Fruit fly (Drosophila melanogaster) whole organism, embryonic: ENCODE results near the gene c12.1.
A peak's percentile ranks its signal among the peaks of the same experiment; 100 is the strongest.

Experiments
- Adf1 ChIP-seq: fragments of 200-800 bp; sonication (Bioruptor generic); IDR thresholded peaks from 2 replicates; pipeline ENCODE4 v1.3.6; 2022; ENCODE audit warnings: missing biosample characterization, missing genetic modification characterization
- Bdp1 ChIP-seq: fragments of 200-800 bp; sonication (Bioruptor generic); optimal IDR thresholded peaks from 3 replicates; lab custom pipeline; 2016; ENCODE audit warnings: missing biosample characterization, missing genetic modification characterization
- CG1024 ChIP-seq: fragments of 200-800 bp; sonication (Bioruptor generic); IDR thresholded peaks from 2 replicates; pipeline ENCODE4 v1.3.6; 2022; ENCODE audit warnings: missing biosample characterization, missing genetic modification characterization
- CG10267 ChIP-seq: fragments of 200-800 bp; sonication (Bioruptor generic); optimal IDR thresholded peaks from 2 replicates; lab custom pipeline; 2018; ENCODE audit warnings: missing biosample characterization, mild to moderate bottlenecking, missing genetic modification characterization, moderate library complexity
- CG11695 ChIP-seq: fragments of 200-800 bp; sonication (Bioruptor generic); IDR thresholded peaks from 3 replicates; pipeline ENCODE4 v1.3.6; 2022; ENCODE audit warnings: missing biosample characterization, missing genetic modification characterization
- CG11723 ChIP-seq: fragments of 200-800 bp; sonication (Bioruptor generic); optimal IDR thresholded peaks from 2 replicates; lab custom pipeline; 2017; ENCODE audit warnings: missing biosample characterization, mild to moderate bottlenecking, missing genetic modification characterization
- CG1233 ChIP-seq: fragments of 200-800 bp; sonication (Bioruptor generic); optimal IDR thresholded peaks from 4 replicates; lab custom pipeline; 2018; ENCODE audit warnings: missing biosample characterization, mild to moderate bottlenecking, missing genetic modification characterization
- CG13287 ChIP-seq: fragments of 200-800 bp; sonication (Bioruptor generic); IDR thresholded peaks from 2 replicates; pipeline ENCODE4 v1.3.6; 2022; ENCODE audit warnings: missing biosample characterization, missing genetic modification characterization; ENCODE audit not compliant: partially characterized antibody
- CG14710 ChIP-seq: fragments of 200-800 bp; sonication (Bioruptor generic); optimal IDR thresholded peaks from 3 replicates; lab custom pipeline; 2019; ENCODE audit warnings: missing biosample characterization, mild to moderate bottlenecking, missing genetic modification characterization, moderate library complexity
- CG2116 ChIP-seq: fragments of 200-800 bp; sonication (Bioruptor generic); optimal IDR thresholded peaks from 3 replicates; lab custom pipeline; 2018; ENCODE audit warnings: missing biosample characterization, mild to moderate bottlenecking, missing genetic modification characterization
- CG2199 ChIP-seq: fragments of 200-800 bp; sonication (Bioruptor generic); IDR thresholded peaks from 3 replicates; pipeline ENCODE4 v1.3.6; 2022; ENCODE audit warnings: missing biosample characterization, missing genetic modification characterization
- CG30403 ChIP-seq: fragments of 200-800 bp; sonication (Bioruptor generic); optimal IDR thresholded peaks from 3 replicates; lab custom pipeline; 2016; ENCODE audit warnings: missing biosample characterization, missing genetic modification characterization
- CG4617 ChIP-seq: fragments of 200-800 bp; sonication (Bioruptor generic); optimal IDR thresholded peaks from 3 replicates; lab custom pipeline; 2016; ENCODE audit warnings: missing biosample characterization, missing genetic modification characterization, borderline replicate concordance
- CG8290 ChIP-seq, 3 experiments: fragments of 200-800 bp; sonication (Bioruptor generic); optimal IDR thresholded peaks; 2 replicates each; lab custom pipeline; 2016 to 2019; ENCODE audit warnings: missing biosample characterization in 3 of 3, missing genetic modification characterization in 3 of 3, mild to moderate bottlenecking in 2 of 3, moderate library complexity in 1 of 3
- CG8359 ChIP-seq: fragments of 200-800 bp; sonication (Bioruptor generic); optimal IDR thresholded peaks from 2 replicates; lab custom pipeline; 2017; ENCODE audit warnings: missing biosample characterization, mild to moderate bottlenecking, missing genetic modification characterization, borderline replicate concordance
- Chrac-16 ChIP-seq: fragments of 200-800 bp; sonication (Bioruptor generic); optimal IDR thresholded peaks from 3 replicates; lab custom pipeline; 2016; ENCODE audit warnings: missing biosample characterization, missing genetic modification characterization
- CoRest ChIP-seq: fragments of 200-800 bp; sonication (Bioruptor generic); optimal IDR thresholded peaks from 3 replicates; lab custom pipeline; 2018; ENCODE audit warnings: missing biosample characterization, mild to moderate bottlenecking, missing genetic modification characterization, moderate library complexity
- Dfd ChIP-seq, 2 experiments: fragments of >200 bp; optimal IDR thresholded peaks; 2 replicates each; lab custom pipeline; 2017; ENCODE audit warnings: missing biosample characterization in 2 of 2, missing genetic modification characterization in 2 of 2
- Dp ChIP-seq: fragments of 200-800 bp; sonication (Bioruptor generic); optimal IDR thresholded peaks from 2 replicates; lab custom pipeline; 2018; ENCODE audit warnings: missing biosample characterization, mild to moderate bottlenecking, missing genetic modification characterization, moderate library complexity
- Dref ChIP-seq: fragments of 200-800 bp; sonication (Bioruptor generic); IDR thresholded peaks from 2 replicates; pipeline ENCODE4 v1.3.6; 2022; ENCODE audit warnings: missing biosample characterization, missing genetic modification characterization
- Elba2 ChIP-seq: fragments of 200-800 bp; sonication (Bioruptor generic); optimal IDR thresholded peaks from 3 replicates; lab custom pipeline; 2016; ENCODE audit warnings: missing biosample characterization, missing genetic modification characterization
- Fer1 ChIP-seq: fragments of 200-800 bp; sonication (Bioruptor generic); optimal IDR thresholded peaks from 2 replicates; lab custom pipeline; 2017; ENCODE audit warnings: missing biosample characterization, mild to moderate bottlenecking, missing genetic modification characterization
- HLH4C ChIP-seq: fragments of 200-800 bp; sonication (Bioruptor generic); IDR thresholded peaks from 3 replicates; pipeline ENCODE4 v1.3.6; 2022; ENCODE audit warnings: missing biosample characterization, missing genetic modification characterization; ENCODE audit not compliant: partially characterized antibody
- MESR4 ChIP-seq: fragments of 200-800 bp; sonication (Bioruptor generic); optimal IDR thresholded peaks from 2 replicates; lab custom pipeline; 2018; ENCODE audit warnings: missing biosample characterization, mild to moderate bottlenecking, missing genetic modification characterization, moderate library complexity
- Myb ChIP-seq: fragments of 200-800 bp; sonication (Bioruptor generic); optimal IDR thresholded peaks from 2 replicates; lab custom pipeline; 2016; ENCODE audit warnings: missing biosample characterization, missing genetic modification characterization
- Nf-YC ChIP-seq: fragments of 200-800 bp; optimal IDR thresholded peaks from 3 replicates; lab custom pipeline; 2019; ENCODE audit warnings: missing biosample characterization, mild to moderate bottlenecking, missing genetic modification characterization, moderate library complexity
- Xbp1 ChIP-seq: fragments of 200-800 bp; sonication (Bioruptor generic); optimal IDR thresholded peaks from 3 replicates; lab custom pipeline; 2016; ENCODE audit warnings: missing biosample characterization, mild to moderate bottlenecking, missing genetic modification characterization
- amos ChIP-seq: fragments of 200-800 bp; sonication (Bioruptor generic); IDR thresholded peaks from 2 replicates; pipeline ENCODE4 v1.3.6; 2022; ENCODE audit warnings: missing biosample characterization, missing genetic modification characterization; ENCODE audit not compliant: partially characterized antibody
- aop ChIP-seq: fragments of 200-800 bp; sonication (Bioruptor generic); IDR thresholded peaks from 2 replicates; pipeline ENCODE4 v1.3.6; 2022; ENCODE audit warnings: missing biosample characterization, missing genetic modification characterization
- bcd ChIP-seq: fragments of 200-800 bp; sonication (Bioruptor generic); optimal IDR thresholded peaks from 2 replicates; lab custom pipeline; 2017; ENCODE audit warnings: missing biosample characterization, mild to moderate bottlenecking, missing genetic modification characterization
- crol ChIP-seq: fragments of 200-800 bp; sonication (Bioruptor generic); IDR thresholded peaks from 2 replicates; pipeline ENCODE4 v1.3.6; 2022; ENCODE audit warnings: missing biosample characterization, missing genetic modification characterization
- danr ChIP-seq: fragments of 200-800 bp; sonication (Bioruptor generic); IDR thresholded peaks from 2 replicates; pipeline ENCODE4 v1.3.6; 2022; ENCODE audit warnings: missing biosample characterization, missing genetic modification characterization
- dmrt99B ChIP-seq: fragments of 200-800 bp; sonication (Bioruptor generic); optimal IDR thresholded peaks from 2 replicates; lab custom pipeline; 2018; ENCODE audit warnings: missing biosample characterization, mild to moderate bottlenecking, missing genetic modification characterization, moderate library complexity
- dysf ChIP-seq: fragments of 200-800 bp; sonication (Bioruptor generic); IDR thresholded peaks from 3 replicates; pipeline ENCODE4 v1.3.6; 2022; ENCODE audit warnings: missing biosample characterization, missing genetic modification characterization
- insv ChIP-seq, 2 experiments: fragments of 200-800 bp; sonication (Bioruptor generic); optimal IDR thresholded peaks; 3 replicates each; lab custom pipeline; 2016 to 2018; ENCODE audit warnings: missing biosample characterization in 2 of 2, missing genetic modification characterization in 2 of 2
- inv ChIP-seq: fragments of 200-800 bp; sonication (Bioruptor generic); IDR thresholded peaks from 2 replicates; pipeline ENCODE4 v1.3.6; 2022; ENCODE audit warnings: missing biosample characterization, missing genetic modification characterization; ENCODE audit not compliant: partially characterized antibody
- kah ChIP-seq: fragments of 200-800 bp; sonication (Bioruptor generic); optimal IDR thresholded peaks from 2 replicates; lab custom pipeline; 2018; ENCODE audit warnings: missing biosample characterization, mild to moderate bottlenecking, missing genetic modification characterization
- lbe ChIP-seq: fragments of 200-800 bp; sonication (Bioruptor generic); optimal IDR thresholded peaks from 2 replicates; lab custom pipeline; 2016; ENCODE audit warnings: missing biosample characterization, mild to moderate bottlenecking, missing genetic modification characterization
- lola ChIP-seq, 3 experiments: fragments of >200 bp in 2 of 3; fragments of 200-800 bp in 1 of 3; sonication (Bioruptor generic) in 1 of 3; optimal IDR thresholded peaks; 2 replicates each; lab custom pipeline; 2017 to 2019; ENCODE audit warnings: missing biosample characterization in 3 of 3, missing genetic modification characterization in 3 of 3, mild to moderate bottlenecking in 1 of 3, moderate library complexity in 1 of 3
- scrt ChIP-seq: fragments of 200-800 bp; sonication (Bioruptor generic); optimal IDR thresholded peaks from 2 replicates; lab custom pipeline; 2018; ENCODE audit warnings: missing biosample characterization, mild to moderate bottlenecking, missing genetic modification characterization, moderate library complexity
- sens ChIP-seq: fragments of 200-800 bp; sonication (Bioruptor generic); peaks from one replicate; lab custom pipeline; 2016; ENCODE audit warnings: missing biosample characterization, missing genetic modification characterization
- slbo ChIP-seq: fragments of 200-800 bp; sonication (Bioruptor generic); IDR thresholded peaks from 2 replicates; pipeline ENCODE4 v1.3.6; 2022; ENCODE audit warnings: missing biosample characterization, missing genetic modification characterization
- sna ChIP-seq: fragments of 200-800 bp; sonication (Bioruptor generic); IDR thresholded peaks from 2 replicates; pipeline ENCODE4 v1.3.6; 2022; ENCODE audit warnings: missing biosample characterization, missing genetic modification characterization; ENCODE audit not compliant: partially characterized antibody
- tup ChIP-seq: fragments of 200-800 bp; sonication (Bioruptor generic); optimal IDR thresholded peaks from 2 replicates; lab custom pipeline; 2016; ENCODE audit warnings: missing biosample characterization, mild to moderate bottlenecking, missing genetic modification characterization, moderate library complexity
- vnd ChIP-seq: fragments of 200-800 bp; sonication (Bioruptor generic); IDR thresholded peaks from 3 replicates; pipeline ENCODE4 v1.3.6; 2022; ENCODE audit warnings: missing biosample characterization, missing genetic modification characterization; ENCODE audit not compliant: partially characterized antibody

c12.1 gene

DNA sequence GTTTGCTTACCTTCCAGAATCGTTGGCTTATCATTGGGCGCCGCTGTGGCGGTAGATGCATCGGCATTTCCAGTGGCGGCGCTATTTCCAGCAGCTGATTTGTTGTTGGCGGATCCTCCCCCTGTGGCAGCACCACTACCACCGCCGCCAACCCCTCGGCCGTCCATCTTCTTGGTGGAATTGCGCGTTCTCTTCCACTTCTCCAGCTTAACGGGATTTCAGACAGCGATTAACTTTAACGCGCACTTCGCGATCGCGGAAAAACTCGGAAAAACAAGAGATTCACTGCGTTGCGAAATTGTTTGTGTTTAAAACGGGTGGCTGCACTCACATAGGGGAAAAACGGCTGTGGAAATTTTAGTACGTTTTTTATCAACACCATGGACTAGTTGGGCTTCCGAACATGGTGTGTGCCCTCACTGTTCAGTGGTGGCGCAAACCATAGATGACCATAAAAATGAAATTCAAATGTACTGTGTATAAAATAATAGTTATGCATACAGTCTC is 36.2 kb downstream of the c12.1 start, which contains the start of gene c11.1 (continued):
- TF ChIP-seq Nf-YC = peak; percentile 59
- peak; percentile 39; the same call in 1 of the 3 replicates for TF ChIP-seq dysf (GFP tag; lab: Robert Waterston, UW)
- no peak for TF ChIP-seq CG8359
- 0 out of 2 replicates have a peak, but pooled peaks have one; percentile 35 for TF ChIP-seq sna (GFP tag; lab: Robert Waterston, UW)
- TF ChIP-seq slbo = peak; percentile 56
- TF ChIP-seq CG11695 (GFP tag; lab: Robert Waterston, UW) = no peak
- no peak for TF ChIP-seq bcd (GFP tag; lab: Kevin White, UChicago)
- TF ChIP-seq CG4617 (GFP tag; lab: Kevin White, UChicago) = peak; percentile 45
- TF ChIP-seq CG1233 = no peak
- no peak for TF ChIP-seq dmrt99B (tag; lab: Kevin White, UChicago)
- peak; percentile 51 for TF ChIP-seq crol
- TF ChIP-seq Chrac-16 (GFP tag; lab: Kevin White, UChicago) = no peak
- peak; percentile 40; the same call in 1 of the 2 replicates for TF ChIP-seq amos (GFP tag; lab: Robert Waterston, UW)
- no peak for TF ChIP-seq lbe (GFP tag; lab: Kevin White, UChicago)
- TF ChIP-seq CG8290 (GFP tag; optimal IDR thresholded peaks at IDR 0.05; lab: Kevin White, UChicago) = peak; percentile 50
- no peak for TF ChIP-seq CG8290 (tag; optimal IDR thresholded peaks at IDR 0.05; lab: Kevin White, UChicago)
- TF ChIP-seq sens (GFP tag; lab: Kevin White, UChicago) = peak; percentile 68
- peak; percentile 73 for TF ChIP-seq MESR4 (GFP tag; lab: Kevin White, UChicago)
- TF ChIP-seq CoRest (tag; lab: Kevin White, UChicago) = peak; percentile 24
- TF ChIP-seq HLH4C (GFP tag; lab: Robert Waterston, UW) = peak; percentile 43; the same call in 1 of the 3 replicates
- 0 out of 2 replicates have a peak, but pooled peaks have one; percentile 19 for TF ChIP-seq Adf1 (GFP tag; lab: Robert Waterston, UW)
- TF ChIP-seq aop (GFP tag; lab: Robert Waterston, UW) = no peak
- peak; percentile 47; the same call in 1 of the 2 replicates for TF ChIP-seq CG13287 (GFP tag; lab: Robert Waterston, UW)
- no peak for TF ChIP-seq CG1024 (GFP tag; lab: Robert Waterston, UW)
- peak; percentile 69 for TF ChIP-seq Myb (GFP tag; lab: Kevin White, UChicago)
- peak; percentile 16 for TF ChIP-seq Fer1 (GFP tag; lab: Kevin White, UChicago)
- peak; percentile 73; the same call in 2 of the 3 replicates for TF ChIP-seq CG2199
- TF ChIP-seq, all 482 proteins: peak for 82

DNA sequence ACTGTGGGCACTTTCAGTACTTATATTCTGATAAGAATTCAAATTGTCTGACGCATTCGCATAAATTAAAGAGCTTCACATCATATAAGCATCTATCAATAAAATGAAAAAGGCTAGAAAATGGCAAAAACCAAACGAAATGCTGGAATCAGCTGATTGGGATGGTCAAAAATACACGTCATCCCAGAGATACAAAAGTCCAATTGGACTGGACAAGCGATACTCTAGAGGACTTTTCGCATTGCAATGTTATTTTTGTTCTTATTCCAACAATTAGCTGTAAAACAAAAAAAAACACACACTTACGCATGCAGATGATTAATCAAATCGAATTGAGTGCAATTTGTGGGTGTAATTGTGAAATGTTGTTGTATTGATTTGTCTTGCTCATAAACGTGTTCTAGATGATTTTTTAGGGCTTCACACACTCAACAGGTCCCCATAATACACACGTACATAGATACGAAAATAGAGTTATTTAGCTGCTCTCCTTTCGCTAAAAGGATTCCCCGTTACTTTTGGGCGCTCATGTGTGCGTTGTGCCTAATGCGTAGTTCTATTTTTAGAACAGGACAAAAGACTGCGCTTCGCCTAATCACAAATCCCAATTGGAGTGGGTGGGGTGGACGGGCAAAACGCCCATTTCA is 36.9 kb downstream of the c12.1 start:
- TF ChIP-seq scrt (GFP tag; lab: Kevin White, UChicago) = peak; percentile 88
- TF ChIP-seq Xbp1 (GFP tag; lab: Kevin White, UChicago) = peak; percentile 33
- TF ChIP-seq insv (GFP tag; optimal IDR thresholded peaks at IDR 0.05; lab: Kevin White, UChicago) = peak; percentile 35 to 90
- peak; percentile 16 for TF ChIP-seq Elba2
- TF ChIP-seq kah = peak; percentile 39
- TF ChIP-seq Bdp1 = no peak
- no peak for TF ChIP-seq Dfd (GFP tag; optimal IDR thresholded peaks at IDR 0.05; lab: Kevin White, UChicago)

DNA sequence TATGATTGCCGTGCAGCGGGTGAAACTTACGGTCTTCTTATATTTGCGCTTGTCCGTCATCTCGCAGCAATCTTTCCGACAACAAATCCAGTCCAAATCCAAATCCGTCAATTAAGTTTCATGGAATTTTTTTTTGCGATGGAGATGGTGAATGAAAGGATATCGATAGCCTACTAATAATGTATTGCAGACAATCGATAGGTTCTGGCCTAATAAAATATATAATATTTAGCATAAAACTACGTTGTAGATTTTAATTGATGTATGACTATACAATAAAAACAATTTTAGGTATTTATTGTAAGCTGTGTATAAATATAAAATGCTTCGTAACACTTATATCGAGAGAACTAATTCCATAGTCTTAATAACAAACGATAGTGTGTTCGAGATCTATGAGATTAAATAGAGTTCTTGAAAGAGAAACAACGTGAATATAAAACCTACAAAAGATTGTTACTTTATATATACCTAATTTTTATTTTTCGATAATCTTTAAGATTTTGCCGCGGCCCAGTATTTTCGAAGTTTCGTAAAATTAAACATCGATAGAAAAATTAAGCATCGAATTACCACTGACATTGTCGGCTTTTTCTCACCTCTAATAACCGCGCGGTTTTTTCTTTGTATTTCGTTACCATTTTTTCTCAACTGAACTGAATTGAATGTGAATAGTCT is 46.1 kb downstream of the c12.1 start, which contains the start of the genes Cfp1 and Aladin:
Gene Cfp1, minus strand, starts transcription at position 131 of the 678 bp plus-strand sequence.
Gene Aladin, plus strand, starts transcription at position 584 of the 678 bp plus-strand sequence.
- TF ChIP-seq Dref (GFP tag; lab: Robert Waterston, UW) = peak; percentile 61
- TF ChIP-seq danr (GFP tag; lab: Robert Waterston, UW) = no peak
- TF ChIP-seq CG30403 = peak; percentile 4
- peak; percentile 13 for TF ChIP-seq CG10267 (tag; lab: Kevin White, UChicago)
- TF ChIP-seq Dp (GFP tag; lab: Kevin White, UChicago) = peak; percentile 66
- TF ChIP-seq tup (GFP tag; lab: Kevin White, UChicago) = no peak
- TF ChIP-seq inv (GFP tag; lab: Robert Waterston, UW) = peak; percentile 43
- no peak; the same call in none of the 3 replicates for TF ChIP-seq HLH4C (GFP tag; lab: Robert Waterston, UW)
- TF ChIP-seq CG2116 (GFP tag; lab: Kevin White, UChicago) = peak; percentile 66
- peak in 1 of 3 experiments; percentile 5 for TF ChIP-seq lola (GFP tag; optimal IDR thresholded peaks at IDR 0.05; lab: Kevin White, UChicago)
- 0 out of 3 replicates have a peak, but pooled peaks have one; percentile 26 for TF ChIP-seq vnd (GFP tag; lab: Robert Waterston, UW)
- TF ChIP-seq CG11723 (GFP tag; lab: Kevin White, UChicago) = no peak
- peak; percentile 34 for TF ChIP-seq CG14710 (tag; lab: Kevin White, UChicago)
